Worm (Caenorhabditis elegans): ENCODE data around the gene gcp-2.2.

ce11 chrX:11555046-11555445 lies 17.5 kb downstream of the gcp-2.2 start:
- no peak for TF ChIP-seq him-1 (tag; optimal IDR thresholded peaks at IDR 0.05)
- no peak for TF ChIP-seq W03F9.2 (tag; optimal IDR thresholded peaks at IDR 0.05)

All from whole organism, L4/young adult.